Fruit fly (Drosophila melanogaster) whole organism, prepupa: ENCODE results near the gene MED6.
A peak's percentile ranks its signal among the peaks of the same experiment; 100 is the strongest.

ENCODE experiments used
- Blimp-1 ChIP-seq: fragments of 200-800 bp; sonication (Bioruptor generic); optimal IDR thresholded peaks from 3 replicates; lab custom pipeline; 2017; ENCODE audit warnings: missing biosample characterization, missing genetic modification characterization, mild to moderate bottlenecking, moderate library complexity, missing genetic modification reagents
- CG10669 ChIP-seq: fragments of 200-800 bp; sonication (Bioruptor generic); optimal IDR thresholded peaks from 3 replicates; lab custom pipeline; 2018; ENCODE audit warnings: missing biosample characterization, mild to moderate bottlenecking, missing genetic modification characterization, moderate library complexity
- CG11294 ChIP-seq: fragments of 200-800 bp; sonication (Bioruptor generic); IDR thresholded peaks from 2 replicates; pipeline ENCODE4 v1.3.6; 2022; ENCODE audit warnings: missing biosample characterization, missing genetic modification characterization
- CG11762 ChIP-seq: fragments of 200-800 bp; sonication (Bioruptor generic); optimal IDR thresholded peaks from 3 replicates; lab custom pipeline; 2016; ENCODE audit warnings: missing biosample characterization, missing genetic modification characterization; ENCODE audit not compliant: insufficient read depth
- CG11902 ChIP-seq: fragments of 200-800 bp; sonication (Bioruptor generic); optimal IDR thresholded peaks from 3 replicates; lab custom pipeline; 2016; ENCODE audit warnings: missing biosample characterization, missing genetic modification characterization
- CG15336 ChIP-seq: fragments of 200-800 bp; sonication (Bioruptor generic); IDR thresholded peaks from 2 replicates; pipeline ENCODE4 v1.3.6; 2022; ENCODE audit warnings: missing biosample characterization, missing genetic modification characterization
- CG1621 ChIP-seq: fragments of 200-800 bp; sonication (Bioruptor generic); optimal IDR thresholded peaks from 3 replicates; lab custom pipeline; 2018; ENCODE audit warnings: missing biosample characterization, mild to moderate bottlenecking, missing genetic modification characterization
- CG16779 ChIP-seq: fragments of 200-800 bp; sonication (Bioruptor generic); optimal IDR thresholded peaks from 3 replicates; lab custom pipeline; 2017; ENCODE audit warnings: missing biosample characterization, mild to moderate bottlenecking, missing genetic modification characterization
- CG3032 ChIP-seq: fragments of 200-800 bp; optimal IDR thresholded peaks from 2 replicates; lab custom pipeline; 2019; ENCODE audit warnings: missing biosample characterization, mild to moderate bottlenecking, missing genetic modification characterization, moderate library complexity
- CG31627 ChIP-seq: fragments of 200-800 bp; sonication (Bioruptor generic); optimal IDR thresholded peaks from 3 replicates; lab custom pipeline; 2016; ENCODE audit warnings: missing biosample characterization, missing genetic modification characterization
- CG34406 ChIP-seq: fragments of 200-800 bp; sonication (Bioruptor generic); optimal IDR thresholded peaks from 3 replicates; lab custom pipeline; 2016; ENCODE audit warnings: missing biosample characterization, missing genetic modification characterization
- CG3919 ChIP-seq: fragments of 200-800 bp; sonication (Bioruptor generic); optimal IDR thresholded peaks from 3 replicates; lab custom pipeline; 2016; ENCODE audit warnings: missing biosample characterization, missing genetic modification characterization
- CG6276 ChIP-seq: fragments of 200-800 bp; sonication (Bioruptor generic); optimal IDR thresholded peaks from 2 replicates; lab custom pipeline; 2017; ENCODE audit warnings: missing biosample characterization, mild to moderate bottlenecking, missing genetic modification characterization
- CG6792 ChIP-seq: fragments of 200-800 bp; sonication (Bioruptor generic); optimal IDR thresholded peaks from 3 replicates; lab custom pipeline; 2016; ENCODE audit warnings: missing biosample characterization, missing genetic modification characterization
- CG6808 ChIP-seq: fragments of 200-800 bp; sonication (Bioruptor generic); optimal IDR thresholded peaks from 3 replicates; lab custom pipeline; 2017; ENCODE audit warnings: missing biosample characterization, missing genetic modification characterization, mild to moderate bottlenecking, moderate library complexity, missing genetic modification reagents
- CG6854 ChIP-seq: fragments of 200-800 bp; sonication (Bioruptor generic); optimal IDR thresholded peaks from 2 replicates; lab custom pipeline; 2017; ENCODE audit warnings: missing biosample characterization, mild to moderate bottlenecking, missing genetic modification characterization
- CG7368 ChIP-seq: fragments of 200-800 bp; sonication (Bioruptor generic); optimal IDR thresholded peaks from 3 replicates; lab custom pipeline; 2016; ENCODE audit warnings: missing biosample characterization, missing genetic modification characterization
- CG8119 ChIP-seq: fragments of 200-800 bp; sonication (Bioruptor generic); IDR thresholded peaks from 3 replicates; pipeline ENCODE4 v1.3.6; 2022; ENCODE audit warnings: missing biosample characterization, missing genetic modification characterization
- CG8319 ChIP-seq: fragments of 200-800 bp; sonication (Bioruptor generic); optimal IDR thresholded peaks from 3 replicates; lab custom pipeline; 2016; ENCODE audit warnings: missing biosample characterization, missing genetic modification characterization
- CG8632 ChIP-seq: fragments of 200-800 bp; sonication (Bioruptor generic); optimal IDR thresholded peaks from 3 replicates; lab custom pipeline; 2016; ENCODE audit warnings: missing biosample characterization, missing genetic modification characterization
- Eip75B ChIP-seq: fragments of 200-800 bp; sonication (Bioruptor generic); optimal IDR thresholded peaks from 3 replicates; lab custom pipeline; 2016; ENCODE audit warnings: missing biosample characterization, missing genetic modification characterization
- Eip78C ChIP-seq: fragments of 200-800 bp; sonication (Bioruptor generic); peaks from one replicate; lab custom pipeline; 2016; ENCODE audit warnings: missing biosample characterization, missing genetic modification characterization
- Eip93F ChIP-seq: fragments of 200-800 bp; sonication (Bioruptor generic); optimal IDR thresholded peaks from 2 replicates; lab custom pipeline; 2016; ENCODE audit warnings: missing biosample characterization, mild to moderate bottlenecking, missing genetic modification characterization
- Ets21C ChIP-seq: fragments of 200-800 bp; sonication (Bioruptor generic); optimal IDR thresholded peaks from 3 replicates; lab custom pipeline; 2016; ENCODE audit warnings: missing biosample characterization, missing genetic modification characterization
- Ets96B ChIP-seq: fragments of 200-800 bp; optimal IDR thresholded peaks from 2 replicates; lab custom pipeline; 2019; ENCODE audit warnings: missing biosample characterization, mild to moderate bottlenecking, missing genetic modification characterization, moderate library complexity
- Gug ChIP-seq: fragments of 200-800 bp; sonication (Bioruptor generic); IDR thresholded peaks from 2 replicates; pipeline ENCODE4 v1.3.6; 2022; ENCODE audit warnings: missing biosample characterization, missing genetic modification characterization
- Hr38 ChIP-seq: sonication (Bioruptor generic); optimal IDR thresholded peaks from 2 replicates; lab custom pipeline; 2016; ENCODE audit warnings: missing biosample characterization, missing genetic modification characterization
- Hr39 ChIP-seq: fragments of 200-800 bp; sonication (Bioruptor generic); optimal IDR thresholded peaks from 2 replicates; lab custom pipeline; 2016; ENCODE audit warnings: missing biosample characterization, missing genetic modification characterization
- Hr4 ChIP-seq: fragments of 200-800 bp; sonication (Bioruptor generic); optimal IDR thresholded peaks from 3 replicates; lab custom pipeline; 2016; ENCODE audit warnings: missing biosample characterization, missing genetic modification characterization
- Lpt ChIP-seq: fragments of 200-800 bp; sonication (Bioruptor generic); optimal IDR thresholded peaks from 3 replicates; lab custom pipeline; 2016; ENCODE audit warnings: missing biosample characterization, missing genetic modification characterization
- Met ChIP-seq: fragments of 200-800 bp; sonication (Bioruptor generic); optimal IDR thresholded peaks from 3 replicates; lab custom pipeline; 2016; ENCODE audit warnings: missing biosample characterization, missing genetic modification characterization
- OdsH ChIP-seq: fragments of 200-800 bp; sonication (Bioruptor generic); optimal IDR thresholded peaks from 3 replicates; lab custom pipeline; 2016; ENCODE audit warnings: missing biosample characterization, missing genetic modification characterization
- Sox102F ChIP-seq: fragments of 200-800 bp; sonication (Bioruptor generic); optimal IDR thresholded peaks from 2 replicates; lab custom pipeline; 2016; ENCODE audit warnings: missing biosample characterization, mild to moderate bottlenecking, missing genetic modification characterization
- Sox14 ChIP-seq: fragments of 200-800 bp; sonication (Bioruptor generic); optimal IDR thresholded peaks from 3 replicates; lab custom pipeline; 2016; ENCODE audit warnings: missing biosample characterization, missing genetic modification characterization
- acj6 ChIP-seq: fragments of 200-800 bp; sonication (Bioruptor generic); optimal IDR thresholded peaks from 3 replicates; lab custom pipeline; 2016; ENCODE audit warnings: missing biosample characterization, missing genetic modification characterization
- cyc ChIP-seq: fragments of 200-800 bp; sonication (Bioruptor generic); optimal IDR thresholded peaks from 3 replicates; lab custom pipeline; 2016; ENCODE audit warnings: missing biosample characterization, missing genetic modification characterization
- dac ChIP-seq: fragments of 200-800 bp; sonication (Bioruptor generic); optimal IDR thresholded peaks from 2 replicates; lab custom pipeline; 2017; ENCODE audit warnings: missing biosample characterization, mild to moderate bottlenecking, missing genetic modification characterization
- dsx ChIP-seq: fragments of 200-800 bp; optimal IDR thresholded peaks from 3 replicates; lab custom pipeline; 2019; ENCODE audit warnings: missing biosample characterization, mild to moderate bottlenecking, missing genetic modification characterization, moderate library complexity; ENCODE audit not compliant: poor library complexity, severe bottlenecking
- eg ChIP-seq: fragments of 200-800 bp; sonication (Bioruptor generic); IDR thresholded peaks from 3 replicates; pipeline ENCODE4 v1.3.6; 2022; ENCODE audit warnings: missing biosample characterization, missing genetic modification characterization
- fd59A ChIP-seq: fragments of 200-800 bp; sonication (Bioruptor generic); optimal IDR thresholded peaks from 2 replicates; lab custom pipeline; 2017; ENCODE audit warnings: missing biosample characterization, mild to moderate bottlenecking, missing genetic modification characterization, missing genetic modification reagents
- fd85E ChIP-seq: fragments of 200-800 bp; sonication (Bioruptor generic); optimal IDR thresholded peaks from 3 replicates; lab custom pipeline; 2016; ENCODE audit warnings: missing biosample characterization, missing genetic modification characterization
- fkh ChIP-seq: fragments of 200-800 bp; sonication (Bioruptor generic); optimal IDR thresholded peaks from 3 replicates; lab custom pipeline; 2017; ENCODE audit warnings: missing biosample characterization, mild to moderate bottlenecking, missing genetic modification characterization, moderate library complexity
- lz ChIP-seq: fragments of 200-800 bp; sonication (Bioruptor generic); optimal IDR thresholded peaks from 3 replicates; lab custom pipeline; 2016; ENCODE audit warnings: missing biosample characterization, missing genetic modification characterization
- net ChIP-seq: fragments of 200-800 bp; sonication (Bioruptor generic); optimal IDR thresholded peaks from 3 replicates; lab custom pipeline; 2016; ENCODE audit warnings: missing biosample characterization, missing genetic modification characterization
- pdm3 ChIP-seq: fragments of 200-800 bp; sonication (Bioruptor generic); optimal IDR thresholded peaks from 3 replicates; lab custom pipeline; 2016; ENCODE audit warnings: missing biosample characterization, missing genetic modification characterization
- salr ChIP-seq, 2 experiments: fragments of 200-800 bp; sonication (Bioruptor generic); optimal IDR thresholded peaks; 3 replicates each; lab custom pipeline; 2016 to 2018; ENCODE audit warnings: missing biosample characterization in 2 of 2, missing genetic modification characterization in 2 of 2, mild to moderate bottlenecking in 1 of 2
- spab ChIP-seq: fragments of 200-800 bp; sonication (Bioruptor generic); optimal IDR thresholded peaks from 2 replicates; lab custom pipeline; 2017; ENCODE audit warnings: missing biosample characterization, mild to moderate bottlenecking, missing genetic modification characterization, missing genetic modification reagents
- svp ChIP-seq: fragments of 200-800 bp; sonication (Bioruptor generic); peaks from one replicate; lab custom pipeline; 2016; ENCODE audit warnings: missing biosample characterization, missing genetic modification characterization
- topi ChIP-seq: fragments of 200-800 bp; sonication (Bioruptor generic); optimal IDR thresholded peaks from 3 replicates; lab custom pipeline; 2016; ENCODE audit warnings: missing biosample characterization, missing genetic modification characterization
- vri ChIP-seq: fragments of 200-800 bp; sonication (Bioruptor generic); optimal IDR thresholded peaks from 3 replicates; lab custom pipeline; 2016; ENCODE audit warnings: missing biosample characterization, mild to moderate bottlenecking, missing genetic modification characterization

The MED6 gene

dm6 chr3R:9774147-9774546, 5.4 kb upstream of the MED6 start, which contains the start of gene Whamy (continued):
- TF ChIP-seq topi (GFP tag; lab: Kevin White, UChicago) (peak; percentile 13), net (no peak), Hr38 (GFP tag; lab: Kevin White, UChicago) (no peak)

- peak; percentile 97 for TF ChIP-seq CG31627 (GFP tag; lab: Kevin White, UChicago)
- TF ChIP-seq fd59A: peak; percentile 78
- TF ChIP-seq CG1621 (tag; lab: Kevin White, UChicago): peak; percentile 90
- peak; percentile 91 for TF ChIP-seq CG8319
- TF ChIP-seq Blimp-1 (GFP tag; lab: Kevin White, UChicago): peak; percentile 81
- peak; percentile 96 for TF ChIP-seq cyc (GFP tag; lab: Kevin White, UChicago)
- TF ChIP-seq fkh (GFP tag; lab: Kevin White, UChicago): peak; percentile 79
- peak; percentile 95 for TF ChIP-seq CG34406
- peak; percentile 89 for TF ChIP-seq CG3032 (tag; lab: Kevin White, UChicago)
- peak; percentile 93 for TF ChIP-seq dsx (GFP tag; lab: Kevin White, UChicago)
- peak; percentile 97 for TF ChIP-seq Sox14 (GFP tag; lab: Kevin White, UChicago)
- peak; percentile 97 for TF ChIP-seq pdm3
- peak; percentile 95 for TF ChIP-seq Eip75B (GFP tag; lab: Kevin White, UChicago)
- TF ChIP-seq Sox102F (GFP tag; lab: Kevin White, UChicago): peak; percentile 97
- TF ChIP-seq Eip93F (GFP tag; lab: Kevin White, UChicago): peak; percentile 94
- TF ChIP-seq Ets21C: peak; percentile 94
- TF ChIP-seq CG3919: peak; percentile 96
- TF ChIP-seq CG11294 (GFP tag; lab: Robert Waterston, UW): peak; percentile 90
- peak; percentile 87 for TF ChIP-seq Lpt
- TF ChIP-seq Met (GFP tag; lab: Kevin White, UChicago): peak; percentile 97
- peak; percentile 90 for TF ChIP-seq Ets96B (tag; lab: Kevin White, UChicago)
- TF ChIP-seq CG8632 (GFP tag; lab: Kevin White, UChicago): peak; percentile 96
- peak; percentile 96 for TF ChIP-seq Hr4 (GFP tag; lab: Kevin White, UChicago)
- TF ChIP-seq CG6854 (GFP tag; lab: Kevin White, UChicago): peak; percentile 87
- peak; percentile 85 for TF ChIP-seq CG16779 (tag; lab: Kevin White, UChicago)
- TF ChIP-seq vri: peak; percentile 98
- peak; percentile 91 for TF ChIP-seq Gug (GFP tag; lab: Robert Waterston, UW)
- peak; percentile 97 for TF ChIP-seq eg (GFP tag; lab: Robert Waterston, UW)
- peak; percentile 90 for TF ChIP-seq CG6276 (GFP tag; lab: Kevin White, UChicago)
- TF ChIP-seq CG15336 (GFP tag; lab: Robert Waterston, UW): peak; percentile 96
- TF ChIP-seq CG7368 (GFP tag; lab: Kevin White, UChicago): peak; percentile 94
- peak; percentile 96 for TF ChIP-seq acj6 (GFP tag; lab: Kevin White, UChicago)
- peak; percentile 76 to 91 for TF ChIP-seq salr (GFP tag; optimal IDR thresholded peaks at IDR 0.05; lab: Kevin White, UChicago)
- TF ChIP-seq lz (GFP tag; lab: Kevin White, UChicago): peak; percentile 96
- peak; percentile 94 for TF ChIP-seq CG11762 (GFP tag; lab: Kevin White, UChicago)
- peak; percentile 99 for TF ChIP-seq svp (GFP tag; lab: Kevin White, UChicago)
- TF ChIP-seq dac (GFP tag; lab: Kevin White, UChicago): peak; percentile 60
- peak; percentile 97 for TF ChIP-seq Hr39 (GFP tag; lab: Kevin White, UChicago)
- TF ChIP-seq OdsH: peak; percentile 97
- peak; percentile 95 for TF ChIP-seq CG8119
- TF ChIP-seq fd85E: peak; percentile 83
- TF ChIP-seq spab: peak; percentile 82
- TF ChIP-seq CG10669: peak; percentile 91
- peak; percentile 99 for TF ChIP-seq Eip78C (GFP tag; lab: Kevin White, UChicago)
- peak; percentile 87 for TF ChIP-seq CG6808 (GFP tag; lab: Kevin White, UChicago)
- TF ChIP-seq CG11902: peak; percentile 92
- peak; percentile 96 for TF ChIP-seq CG6792
Observed at dm6 chr3R:9771519-9771972, 2.8 kb upstream of the MED6 start, which contains the start of gene CG9471. Gene CG9471, minus strand, starts transcription at chr3R:9771542.
